Fruit fly (Drosophila melanogaster) whole organism: ENCODE measurements around the gene CG14658.

ENCODE experiments used
- CG8478 ChIP-seq: fragments of >200 bp; optimal IDR thresholded peaks from 2 replicates; lab custom pipeline; 2018; ENCODE audit warnings: inconsistent platforms
- Dll ChIP-seq: fragments of >200 bp; optimal IDR thresholded peaks from 2 replicates; lab custom pipeline; 2017
- EcR ChIP-seq, 2 experiments: fragments of >200 bp; optimal IDR thresholded peaks; 2 replicates each; lab custom pipeline; 2017; ENCODE audit warnings: missing biosample characterization in 2 of 2, missing genetic modification characterization in 2 of 2, missing genetic modification reagents in 2 of 2
- pan ChIP-seq: fragments of >200 bp; optimal IDR thresholded peaks from 2 replicates; lab custom pipeline; 2017
- psq ChIP-seq: fragments of >200 bp; optimal IDR thresholded peaks from 2 replicates; lab custom pipeline; 2017
- usp ChIP-seq: fragments of >200 bp; optimal IDR thresholded peaks from 2 replicates; lab custom pipeline; 2017; ENCODE audit warnings: missing biosample characterization, missing genetic modification characterization, mixed read lengths

CG14658 gene

dm6 chr3R:4804828-4805707 is 25.2 kb downstream of the CG14658 start:
- no peak for TF ChIP-seq usp

dm6 chr3R:4804126-4804649 is 26.1 kb downstream of the CG14658 start:
- TF ChIP-seq psq (lab: Kevin White, UChicago) = no peak
- TF ChIP-seq CG8478 (lab: Kevin White, UChicago) = no peak
- no peak for TF ChIP-seq Dll (lab: Kevin White, UChicago)
- TF ChIP-seq usp = no peak
- TF ChIP-seq pan (lab: Kevin White, UChicago) = no peak
- no peak for TF ChIP-seq EcR (GFP tag; optimal IDR thresholded peaks at IDR 0.05; lab: Kevin White, UChicago)

dm6 chr3R:4798025-4798424 is 32.3 kb downstream of the CG14658 start:
- TF ChIP-seq CG8478 (lab: Kevin White, UChicago) = no peak

dm6 chr3R:4797585-4797984 is 32.7 kb downstream of the CG14658 start:
- TF ChIP-seq CG8478 (lab: Kevin White, UChicago) (no peak), psq (lab: Kevin White, UChicago) (no peak), usp (no peak), EcR (GFP tag; optimal IDR thresholded peaks at IDR 0.05; lab: Kevin White, UChicago) (no peak), pan (lab: Kevin White, UChicago) (no peak), Dll (lab: Kevin White, UChicago) (no peak)

- TF ChIP-seq psq (lab: Kevin White, UChicago) (no peak), CG8478 (lab: Kevin White, UChicago) (no peak), EcR (GFP tag; optimal IDR thresholded peaks at IDR 0.05; lab: Kevin White, UChicago) (no peak), Dll (lab: Kevin White, UChicago) (no peak), usp (no peak), pan (lab: Kevin White, UChicago) (no peak)
Measured at dm6 chr3R:4784622-4785021, 45.7 kb downstream of the CG14658 start, which contains the start of gene Ccdc39. TSS of gene Ccdc39 (minus strand) at chr3R:4784722.

DNA sequence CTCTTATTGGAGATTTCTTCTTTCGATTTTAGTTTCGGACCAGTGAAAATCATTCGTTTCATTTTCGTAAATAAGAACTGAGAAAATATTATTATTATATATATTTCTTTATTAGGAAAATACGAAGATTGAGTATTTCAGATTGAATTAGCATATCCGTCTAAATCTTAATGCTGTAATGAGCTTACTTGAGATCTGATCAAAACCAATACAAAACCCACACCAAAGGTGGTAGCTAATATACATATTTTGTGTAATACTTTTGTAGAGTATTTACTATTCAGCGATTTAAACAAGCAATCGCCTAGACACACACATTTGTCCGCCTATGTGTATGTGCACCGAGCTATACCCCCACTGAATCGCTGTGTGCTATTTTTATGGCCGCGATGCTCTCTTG is 49.6 kb downstream of the CG14658 start:
- TF ChIP-seq pan (lab: Kevin White, UChicago) (no peak), CG8478 (lab: Kevin White, UChicago) (no peak), psq (lab: Kevin White, UChicago) (no peak), EcR (GFP tag; optimal IDR thresholded peaks at IDR 0.05; lab: Kevin White, UChicago) (no peak), usp (no peak), Dll (lab: Kevin White, UChicago) (no peak)

DNA sequence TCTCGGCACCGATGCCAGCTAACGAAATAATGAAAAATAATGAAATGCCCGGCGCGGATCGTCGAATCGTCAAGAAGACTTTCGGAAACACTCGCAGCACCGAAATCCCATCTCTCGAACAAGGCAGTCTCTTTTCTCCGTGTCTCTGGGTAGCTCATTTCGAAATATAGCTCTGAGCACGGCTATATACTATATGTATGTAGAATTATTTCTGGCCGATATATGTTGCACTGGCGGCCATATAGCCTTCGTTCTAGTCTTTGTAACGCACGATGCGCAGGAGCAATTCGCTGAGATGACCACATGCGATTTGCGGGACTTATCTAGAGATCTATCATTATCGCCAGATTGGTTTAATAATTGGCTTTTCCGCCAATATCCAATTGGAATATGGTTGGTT is 50.1 kb downstream of the CG14658 start, which contains the start of gene CG14655:
TSS of gene CG14655 (minus strand) at position 41 of the 400 bp plus-strand sequence.
- TF ChIP-seq CG8478 (lab: Kevin White, UChicago) (no peak), Dll (lab: Kevin White, UChicago) (no peak), psq (lab: Kevin White, UChicago) (no peak), pan (lab: Kevin White, UChicago) (no peak), usp (no peak), EcR (GFP tag; optimal IDR thresholded peaks at IDR 0.05; lab: Kevin White, UChicago) (no peak)
